Worm (Caenorhabditis elegans): ENCODE data around the gene rilp-1.

- TF ChIP-seq ZK337.2 (GFP tag; IDR thresholded peaks at IDR 0.05) (no peak), daf-12 (tag; optimal IDR thresholded peaks at IDR 0.05) (no peak), mdl-1 (tag; optimal IDR thresholded peaks at IDR 0.05) (peak in 1 of 2 experiments; percentile 57), pha-4 (GFP tag; IDR thresholded peaks at IDR 0.05) (no peak), pha-4 (tag; optimal IDR thresholded peaks at IDR 0.05) (peak; percentile 49), R02D3.7 (tag; optimal IDR thresholded peaks at IDR 0.05) (no peak), Y75B8A.6 (GFP tag; IDR thresholded peaks at IDR 0.05) (no peak), unc-39 (tag; optimal IDR thresholded peaks at IDR 0.05) (no peak), ceh-82 (tag; optimal IDR thresholded peaks at IDR 0.05) (no peak), unc-62 (GFP tag; optimal IDR thresholded peaks at IDR 0.05 in 1 of 2) (peak in 1 of 2 experiments; percentile 88), unc-62 (tag; optimal IDR thresholded peaks at IDR 0.05) (no peak), php-3 (GFP tag; IDR thresholded peaks at IDR 0.05) (no peak), hlh-11 (tag; optimal IDR thresholded peaks at IDR 0.05) (peak; percentile 49), fos-1 (tag; optimal IDR thresholded peaks at IDR 0.05) (no peak)
Observed at ce11 chrIII:3637251-3637989, 1.5 kb downstream of the rilp-1 start.
